Worm (Caenorhabditis elegans): ENCODE data around the gene duxl-1.

Gene duxl-1

DNA sequence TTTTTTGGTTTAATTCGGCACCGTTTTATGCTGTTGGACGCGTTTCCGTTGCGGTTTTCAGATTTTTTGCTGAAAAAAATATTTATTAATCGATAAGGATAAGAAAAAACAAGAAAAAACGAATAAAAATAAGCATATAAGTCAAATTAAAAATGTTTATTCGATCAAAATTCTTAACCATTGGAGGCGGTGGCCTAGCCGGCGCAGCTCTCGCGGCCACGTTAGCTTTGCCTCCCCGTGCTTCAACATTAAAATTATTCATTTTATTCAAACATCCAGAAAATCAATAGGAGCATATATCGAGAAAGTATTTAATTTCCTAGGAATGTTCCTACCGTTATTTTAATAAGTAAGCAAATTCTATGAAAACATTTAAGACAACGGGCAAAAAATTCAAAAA is 618 bp upstream of the duxl-1 start, which contains the start of gene ZC204.14:
TSS of gene ZC204.14 (minus strand) at position 69 of the 400 bp plus-strand sequence.
- TF ChIP-seq ceh-6 (GFP tag; optimal IDR thresholded peaks at IDR 0.05) (no peak), elt-2 (tag; optimal IDR thresholded peaks at IDR 0.05) (no peak), unc-3 (GFP tag; conservative IDR thresholded peaks at IDR 0.05) (no peak), unc-3 (tag; optimal IDR thresholded peaks at IDR 0.05) (no peak), ztf-16 (tag; optimal IDR thresholded peaks at IDR 0.05) (no peak), nhr-11 (tag; optimal IDR thresholded peaks at IDR 0.05) (no peak), nhr-232 (tag; optimal IDR thresholded peaks at IDR 0.05) (no peak), gmeb-2 (tag; optimal IDR thresholded peaks at IDR 0.05) (no peak), eyg-1 (tag; optimal IDR thresholded peaks at IDR 0.05) (no peak), T23F11.4 (GFP tag; optimal IDR thresholded peaks at IDR 0.05) (no peak), syd-9 (tag; optimal IDR thresholded peaks at IDR 0.05) (no peak), ceh-18 (tag; optimal IDR thresholded peaks at IDR 0.05) (no peak), ceh-34 (tag; optimal IDR thresholded peaks at IDR 0.05) (no peak), che-1 (tag; optimal IDR thresholded peaks at IDR 0.05) (no peak), ceh-45 (GFP tag; IDR thresholded peaks at IDR 0.05) (no peak), elt-4 (tag; optimal IDR thresholded peaks at IDR 0.05) (no peak)

DNA sequence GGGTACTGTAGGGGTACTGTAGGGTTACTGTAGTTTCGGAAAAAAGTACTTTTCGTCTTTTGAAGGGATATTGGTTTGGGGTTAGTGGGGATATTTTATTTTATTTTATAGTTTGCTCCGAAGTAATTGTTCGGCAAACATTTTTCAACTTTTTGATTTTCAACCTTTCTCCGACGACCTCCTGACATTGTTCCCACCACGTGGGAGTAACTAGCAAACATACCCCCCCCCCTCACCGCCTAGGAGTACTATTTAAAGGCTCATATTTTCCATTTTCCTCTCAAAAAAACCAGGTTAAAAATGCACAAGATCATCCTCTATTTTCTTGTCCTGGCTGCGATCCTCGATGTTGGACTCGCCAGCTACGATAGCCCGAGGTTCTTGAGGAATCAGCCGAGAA is 2.5 kb downstream of the duxl-1 start, which contains the start of gene srlf-29:
TSS of gene srlf-29 (plus strand) at position 301 of the 400 bp plus-strand sequence.
- TF ChIP-seq lim-6 (tag; optimal IDR thresholded peaks at IDR 0.05) (no peak), ceh-2 (tag; optimal IDR thresholded peaks at IDR 0.05) (no peak), F13H6.1 (tag; optimal IDR thresholded peaks at IDR 0.05) (no peak), pros-1 (tag; optimal IDR thresholded peaks at IDR 0.05) (no peak), hlh-8 (tag; optimal IDR thresholded peaks at IDR 0.05) (no peak), fax-1 (tag; optimal IDR thresholded peaks at IDR 0.05) (no peak), sox-2 (GFP tag; IDR thresholded peaks at IDR 0.05) (no peak), elt-4 (tag; optimal IDR thresholded peaks at IDR 0.05) (no peak), ceh-22 (tag; optimal IDR thresholded peaks at IDR 0.05) (no peak), tbx-2 (tag; optimal IDR thresholded peaks at IDR 0.05) (no peak), hlh-15 (tag; optimal IDR thresholded peaks at IDR 0.05) (no peak), ceh-45 (GFP tag; IDR thresholded peaks at IDR 0.05) (no peak), pag-3 (tag; optimal IDR thresholded peaks at IDR 0.05; ENCODE audit: borderline replicate concordance) (no peak), npax-4 (tag; optimal IDR thresholded peaks at IDR 0.05) (no peak)

DNA sequence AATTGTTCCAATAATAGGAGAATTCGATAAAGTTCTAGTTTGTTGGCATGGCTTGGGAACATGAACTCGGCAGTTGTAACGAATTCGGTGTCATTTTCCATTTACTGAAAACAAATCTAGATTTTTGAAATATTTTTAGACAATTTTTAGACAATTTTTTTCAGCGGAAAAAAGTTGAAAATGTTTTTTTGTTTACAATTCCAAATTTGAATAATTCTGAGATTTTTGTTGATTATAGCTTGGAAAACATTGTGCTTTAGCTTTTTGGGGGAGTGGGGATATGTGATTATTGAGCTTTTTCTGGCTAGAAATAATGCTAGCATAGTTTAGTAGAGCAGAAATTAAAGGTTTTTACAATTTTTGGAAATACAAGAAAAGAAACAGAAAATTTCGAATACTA is 5.4 kb downstream of the duxl-1 start, which contains the start of gene srw-97:
TSS of gene srw-97 (minus strand) at position 101 of the 400 bp plus-strand sequence.
- TF ChIP-seq hlh-6 (tag; optimal IDR thresholded peaks at IDR 0.05): no peak
- no peak for TF ChIP-seq ceh-6 (GFP tag; optimal IDR thresholded peaks at IDR 0.05)
- TF ChIP-seq lim-6 (tag; optimal IDR thresholded peaks at IDR 0.05): no peak
- TF ChIP-seq dve-1 (tag; optimal IDR thresholded peaks at IDR 0.05): no peak
- no peak for TF ChIP-seq ceh-31 (tag; optimal IDR thresholded peaks at IDR 0.05)
- TF ChIP-seq madf-2 (tag; optimal IDR thresholded peaks at IDR 0.05): no peak
- TF ChIP-seq ceh-19 (GFP tag; optimal IDR thresholded peaks at IDR 0.05): no peak
- no peak for TF ChIP-seq unc-42 (tag; optimal IDR thresholded peaks at IDR 0.05)

DNA sequence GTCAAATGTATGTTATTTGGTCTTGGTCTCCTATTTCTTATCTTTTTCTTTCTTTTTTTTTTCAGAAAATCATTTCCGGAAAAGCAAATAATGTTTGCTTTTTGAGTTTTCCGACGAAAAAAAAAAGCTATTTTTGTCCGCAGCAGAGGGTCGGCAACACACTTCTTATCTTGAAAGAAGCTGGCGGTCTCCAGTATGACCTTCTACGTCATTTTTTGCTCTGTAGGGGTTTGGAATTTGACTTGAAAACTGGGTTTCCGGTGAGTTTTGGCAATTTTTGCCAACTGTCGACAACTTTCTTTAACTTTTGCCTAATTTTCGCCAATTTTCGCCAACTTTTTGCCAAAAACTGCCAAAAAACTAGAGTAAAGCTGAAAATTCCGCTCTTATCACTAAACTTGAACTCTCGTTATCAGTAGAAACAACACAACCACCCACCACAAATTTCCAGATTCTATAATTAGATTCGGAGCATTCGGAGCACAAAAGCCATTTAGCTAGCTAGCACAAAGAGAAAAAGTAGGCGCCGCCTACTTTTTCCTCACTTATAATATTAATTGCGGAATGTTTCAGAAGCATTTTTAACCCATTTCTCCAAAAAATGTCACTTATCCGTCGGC is 6.9 kb downstream of the duxl-1 start, which contains the start of gene nhx-6:
TSS of gene nhx-6 (plus strand) at position 570 of the 620 bp plus-strand sequence.
- TF ChIP-seq C38D4.7 (GFP tag; optimal IDR thresholded peaks at IDR 0.05) (no peak), unc-86 (tag; optimal IDR thresholded peaks at IDR 0.05) (no peak), dve-1 (tag; optimal IDR thresholded peaks at IDR 0.05) (no peak), lin-11 (tag; optimal IDR thresholded peaks at IDR 0.05) (no peak), K02D7.2 (tag; optimal IDR thresholded peaks at IDR 0.05) (no peak), ttx-3 (tag; optimal IDR thresholded peaks at IDR 0.05) (no peak), pag-3 (tag; optimal IDR thresholded peaks at IDR 0.05; ENCODE audit: borderline replicate concordance) (no peak), tbx-7 (tag; optimal IDR thresholded peaks at IDR 0.05) (no peak), ceh-18 (tag; optimal IDR thresholded peaks at IDR 0.05) (no peak), nhr-232 (tag; optimal IDR thresholded peaks at IDR 0.05) (no peak), fkh-6 (tag; optimal IDR thresholded peaks at IDR 0.05) (no peak), npax-4 (tag; optimal IDR thresholded peaks at IDR 0.05) (no peak)
